Fruit fly (Drosophila melanogaster) whole organism, wandering third instar larva: Measurements from ENCODE around the gene Dbp73D.

ENCODE experiments used
- Abd-B ChIP-seq: fragments of >200 bp; optimal IDR thresholded peaks from 2 replicates; lab custom pipeline; 2017; ENCODE audit warnings: missing biosample characterization, missing genetic modification characterization
- CrebA ChIP-seq: fragments of 200-800 bp; sonication (Bioruptor generic); optimal IDR thresholded peaks from 2 replicates; lab custom pipeline; 2016; ENCODE audit warnings: missing biosample characterization, mild to moderate bottlenecking, missing genetic modification characterization, borderline replicate concordance
- Dfd ChIP-seq: fragments of >200 bp; optimal IDR thresholded peaks from 2 replicates; lab custom pipeline; 2017; ENCODE audit warnings: missing biosample characterization, missing genetic modification characterization
- Dif ChIP-seq: fragments of 200-275, 200-300 bp; sonication (Bioruptor generic); optimal IDR thresholded peaks from 2 replicates; lab custom pipeline; 2018; ENCODE audit warnings: missing biosample characterization, missing genetic modification characterization; ENCODE audit not compliant: partially characterized antibody
- HLH106 ChIP-seq: fragments of 200-800 bp; optimal IDR thresholded peaks from 3 replicates; lab custom pipeline; 2019; ENCODE audit warnings: missing biosample characterization, mild to moderate bottlenecking, missing genetic modification characterization, moderate library complexity
- Hr78 ChIP-seq: fragments of >200 bp; optimal IDR thresholded peaks from 2 replicates; lab custom pipeline; 2017; ENCODE audit warnings: missing biosample characterization, missing genetic modification characterization
- Jra ChIP-seq: sonication (Bioruptor generic); optimal IDR thresholded peaks from 2 replicates; lab custom pipeline; 2016; ENCODE audit warnings: missing biosample characterization, missing genetic modification characterization
- Mio ChIP-seq: sonication (Bioruptor generic); optimal IDR thresholded peaks from 2 replicates; lab custom pipeline; 2016; ENCODE audit warnings: missing biosample characterization, missing genetic modification characterization
- N ChIP-seq: fragments of >200 bp; optimal IDR thresholded peaks from 2 replicates; lab custom pipeline; 2018; ENCODE audit warnings: missing biosample characterization, missing external identifiers, missing genetic modification characterization
- OdsH ChIP-seq: fragments of 200-800 bp; sonication (Bioruptor generic); optimal IDR thresholded peaks from 2 replicates; lab custom pipeline; 2016; ENCODE audit warnings: missing biosample characterization, mild to moderate bottlenecking, missing genetic modification characterization
- Rel ChIP-seq, 2 experiments: fragments of 200-800 bp; sonication (Bioruptor generic) in 1 of 2; optimal IDR thresholded peaks; 2 replicates in 1 of 2; 3 replicates in 1 of 2; lab custom pipeline; 2016 to 2019; ENCODE audit warnings: mild to moderate bottlenecking in 2 of 2, missing biosample characterization in 2 of 2, missing genetic modification characterization in 2 of 2, moderate library complexity in 1 of 2
- Sp1 ChIP-seq: fragments of 200-800 bp; sonication (Bioruptor generic); optimal IDR thresholded peaks from 3 replicates; lab custom pipeline; 2019; ENCODE audit warnings: missing biosample characterization, mild to moderate bottlenecking, missing genetic modification characterization, moderate library complexity
- Vsx2 ChIP-seq: fragments of 200-300, 225-300 bp; sonication (Bioruptor generic); optimal IDR thresholded peaks from 2 replicates; lab custom pipeline; 2018; ENCODE audit warnings: missing biosample characterization, missing genetic modification characterization; ENCODE audit not compliant: partially characterized antibody
- brk ChIP-seq: fragments of 200-800 bp; sonication (Bioruptor generic); optimal IDR thresholded peaks from 2 replicates; lab custom pipeline; 2016; ENCODE audit warnings: missing biosample characterization, mild to moderate bottlenecking, missing genetic modification characterization
- dl ChIP-seq, 2 experiments: fragments of 175-275, 200-275 bp in 1 of 2; fragments of 200-275 bp in 1 of 2; sonication (Bioruptor generic); optimal IDR thresholded peaks; lab custom pipeline; 2018; ENCODE audit warnings: mild to moderate bottlenecking in 2 of 2, missing biosample characterization in 2 of 2, missing genetic modification characterization in 2 of 2, moderate library complexity in 2 of 2; ENCODE audit not compliant: partially characterized antibody in 2 of 2, insufficient read depth in 1 of 2
- dmrt93B ChIP-seq: fragments of 200-800 bp; sonication (Bioruptor generic); optimal IDR thresholded peaks from 2 replicates; lab custom pipeline; 2018; ENCODE audit warnings: missing biosample characterization, mild to moderate bottlenecking, missing genetic modification characterization
- ey ChIP-seq: fragments of 200-800 bp; sonication (Bioruptor generic); optimal IDR thresholded peaks from 2 replicates; lab custom pipeline; 2016; ENCODE audit warnings: missing biosample characterization, missing genetic modification characterization
- foxo ChIP-seq, 2 experiments: fragments of 200-800 bp; sonication (Bioruptor generic); optimal IDR thresholded peaks; 2 replicates in 1 of 2; 3 replicates in 1 of 2; lab custom pipeline; 2016 to 2017; ENCODE audit warnings: missing biosample characterization in 2 of 2, missing genetic modification characterization in 2 of 2
- fru ChIP-seq: fragments of 200-800 bp; sonication (Bioruptor generic); optimal IDR thresholded peaks from 3 replicates; lab custom pipeline; 2016; ENCODE audit warnings: missing biosample characterization, mild to moderate bottlenecking, missing genetic modification characterization
- h ChIP-seq: fragments of 200-800 bp; sonication (Bioruptor generic); optimal IDR thresholded peaks from 3 replicates; lab custom pipeline; 2016; ENCODE audit warnings: missing biosample characterization, mild to moderate bottlenecking, missing genetic modification characterization
- lola ChIP-seq: fragments of >200 bp; optimal IDR thresholded peaks from 2 replicates; lab custom pipeline; 2017; ENCODE audit warnings: missing biosample characterization, missing genetic modification characterization
- pan ChIP-seq: fragments of >200 bp; optimal IDR thresholded peaks from 2 replicates; lab custom pipeline; 2017
- psq ChIP-seq: fragments of 200-800 bp; sonication (Bioruptor generic); optimal IDR thresholded peaks from 3 replicates; lab custom pipeline; 2017; ENCODE audit warnings: missing biosample characterization, mild to moderate bottlenecking, missing genetic modification characterization, moderate library complexity
- rgr ChIP-seq: fragments of 200-800 bp; sonication (Bioruptor generic); optimal IDR thresholded peaks from 3 replicates; lab custom pipeline; 2016; ENCODE audit warnings: missing biosample characterization, mild to moderate bottlenecking, missing genetic modification characterization
- sage ChIP-seq: fragments of 200-800 bp; sonication (Bioruptor generic); optimal IDR thresholded peaks from 2 replicates; lab custom pipeline; 2016; ENCODE audit warnings: missing biosample characterization, mild to moderate bottlenecking, missing genetic modification characterization
- sv ChIP-seq: fragments of 200-800 bp; sonication (Bioruptor generic); optimal IDR thresholded peaks from 3 replicates; lab custom pipeline; 2016; ENCODE audit warnings: missing biosample characterization, missing genetic modification characterization
- tai ChIP-seq: sonication (Bioruptor generic); optimal IDR thresholded peaks from 2 replicates; lab custom pipeline; 2016; ENCODE audit warnings: missing biosample characterization, missing genetic modification characterization
- usp ChIP-seq: fragments of >200 bp; optimal IDR thresholded peaks from 2 replicates; lab custom pipeline; 2017; ENCODE audit warnings: missing biosample characterization, missing genetic modification characterization
- woc ChIP-seq: sonication (Bioruptor generic); optimal IDR thresholded peaks from 2 replicates; lab custom pipeline; 2016; ENCODE audit warnings: missing biosample characterization, mild to moderate bottlenecking, missing genetic modification characterization

The Dbp73D gene

DNA sequence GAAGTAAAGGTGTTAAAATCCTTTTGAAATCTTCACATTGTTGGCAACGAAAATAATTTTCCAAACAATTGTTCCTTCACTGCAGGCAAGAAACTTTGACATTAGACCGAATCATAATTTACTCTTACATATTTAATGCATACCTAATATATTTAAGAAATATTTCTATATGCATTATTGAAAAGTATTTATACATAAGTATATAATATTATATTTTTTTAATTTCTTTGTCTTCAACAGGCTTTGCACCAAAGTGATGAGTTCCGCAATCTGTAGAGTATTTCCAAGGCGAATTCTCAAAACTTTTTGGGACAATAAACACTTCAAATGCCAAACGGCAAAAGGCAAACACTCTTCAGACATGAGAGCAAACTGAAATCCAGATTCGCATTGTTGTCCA lies 33.5 kb downstream of the Dbp73D start:
- TF ChIP-seq Mio (no peak), brk (GFP tag; lab: Kevin White, UChicago) (peak; percentile 10), sv (no peak), ey (GFP tag; lab: Kevin White, UChicago) (no peak), tai (GFP tag; lab: Kevin White, UChicago) (no peak), sage (GFP tag; lab: Kevin White, UChicago) (no peak), Rel (GFP tag; optimal IDR thresholded peaks at IDR 0.05; lab: Kevin White, UChicago) (no peak), Rel (tag; optimal IDR thresholded peaks at IDR 0.05; lab: Kevin White, UChicago) (no peak), Dif (no peak), dmrt93B (GFP tag; lab: Kevin White, UChicago) (no peak), h (GFP tag; lab: Kevin White, UChicago) (peak; percentile 33), fru (GFP tag; lab: Kevin White, UChicago) (no peak), Hr78 (GFP tag; lab: Kevin White, UChicago) (no peak), Jra (GFP tag; lab: Kevin White, UChicago) (no peak), N (GFP tag; lab: Kevin White, UChicago) (no peak), psq (GFP tag; lab: Kevin White, UChicago) (peak; percentile 39), HLH106 (tag; lab: Kevin White, UChicago) (peak; percentile 56), rgr (peak; percentile 28), Sp1 (GFP tag; lab: Kevin White, UChicago) (peak; percentile 37), OdsH (peak; percentile 27), foxo (GFP tag; optimal IDR thresholded peaks at IDR 0.05; lab: Kevin White, UChicago) (peak in 1 of 2 experiments; percentile 41)

- no peak for TF ChIP-seq Hr78 (GFP tag; lab: Kevin White, UChicago)
- no peak for TF ChIP-seq Vsx2 (GFP tag; lab: Kevin White, UChicago)
- TF ChIP-seq ey (GFP tag; lab: Kevin White, UChicago): no peak
- TF ChIP-seq Rel (GFP tag; optimal IDR thresholded peaks at IDR 0.05; lab: Kevin White, UChicago): no peak
- no peak for TF ChIP-seq Rel (tag; optimal IDR thresholded peaks at IDR 0.05; lab: Kevin White, UChicago)
- no peak for TF ChIP-seq pan (lab: Kevin White, UChicago)
- no peak for TF ChIP-seq CrebA (GFP tag; lab: Kevin White, UChicago)
- no peak for TF ChIP-seq brk (GFP tag; lab: Kevin White, UChicago)
- no peak for TF ChIP-seq usp (GFP tag; lab: Kevin White, UChicago)
- TF ChIP-seq psq (GFP tag; lab: Kevin White, UChicago): no peak
- TF ChIP-seq fru (GFP tag; lab: Kevin White, UChicago): no peak
- TF ChIP-seq dl (GFP tag; optimal IDR thresholded peaks at IDR 0.05; lab: Kevin White, UChicago; ENCODE audit: insufficient read depth in 1 of 2, partially characterized antibody in 2 of 2): no peak
- no peak for TF ChIP-seq N (GFP tag; lab: Kevin White, UChicago)
- TF ChIP-seq Sp1 (GFP tag; lab: Kevin White, UChicago): no peak
- no peak for TF ChIP-seq woc (GFP tag; lab: Kevin White, UChicago)
- no peak for TF ChIP-seq Jra (GFP tag; lab: Kevin White, UChicago)
- no peak for TF ChIP-seq lola (GFP tag; lab: Kevin White, UChicago)
These were observed 35.4 kb downstream of the Dbp73D start for dm6 chr3L:16695076-16695847.

- peak; percentile 14 for TF ChIP-seq rgr
- TF ChIP-seq h (GFP tag; lab: Kevin White, UChicago): peak; percentile 7
- no peak for TF ChIP-seq Rel (GFP tag; optimal IDR thresholded peaks at IDR 0.05; lab: Kevin White, UChicago)
- TF ChIP-seq Rel (tag; optimal IDR thresholded peaks at IDR 0.05; lab: Kevin White, UChicago): peak; percentile 97
- TF ChIP-seq Vsx2 (GFP tag; lab: Kevin White, UChicago): peak; percentile 57
- no peak for TF ChIP-seq brk (GFP tag; lab: Kevin White, UChicago)
These were observed 36.8 kb downstream of the Dbp73D start for dm6 chr3L:16693844-16694243.

dm6 chr3L:16690055-16690454 lies 40.6 kb downstream of the Dbp73D start:
- no peak for TF ChIP-seq fru (GFP tag; lab: Kevin White, UChicago)
- peak; percentile 85 for TF ChIP-seq Dfd
- TF ChIP-seq Abd-B: no peak
- no peak for TF ChIP-seq Dif
- TF ChIP-seq sage (GFP tag; lab: Kevin White, UChicago): no peak
